Fruit fly (Drosophila melanogaster) whole organism, adult: ENCODE measurements around the gene CG8813.

ENCODE experiments used
- CG11617 ChIP-seq: fragments of 200-800 bp; sonication (Bioruptor generic); optimal IDR thresholded peaks from 2 replicates; lab custom pipeline; 2017; ENCODE audit warnings: mild to moderate bottlenecking, missing biosample characterization, missing genetic modification reagents, missing genetic modification characterization
- CG12768 ChIP-seq: fragments of 200-800 bp; sonication (Bioruptor generic); optimal IDR thresholded peaks from 2 replicates; lab custom pipeline; 2017; ENCODE audit warnings: missing biosample characterization, missing genetic modification characterization, mild to moderate bottlenecking, moderate library complexity, missing genetic modification reagents
- CG14711 ChIP-seq: fragments of 200-800 bp; sonication (Bioruptor generic); optimal IDR thresholded peaks from 2 replicates; lab custom pipeline; 2018; ENCODE audit warnings: missing biosample characterization, mild to moderate bottlenecking, missing genetic modification characterization, moderate library complexity
- CG1620 ChIP-seq: fragments of 200-800 bp; sonication (Bioruptor generic); optimal IDR thresholded peaks from 2 replicates; lab custom pipeline; 2016; ENCODE audit warnings: missing biosample characterization, missing genetic modification characterization
- CG33017 ChIP-seq: fragments of 200-800 bp; sonication (Bioruptor generic); optimal IDR thresholded peaks from 2 replicates; lab custom pipeline; 2018; ENCODE audit warnings: missing biosample characterization, mild to moderate bottlenecking, missing genetic modification characterization, moderate library complexity
- CG5204 ChIP-seq: fragments of 200-800 bp; sonication (Bioruptor generic); optimal IDR thresholded peaks from 2 replicates; lab custom pipeline; 2016; ENCODE audit warnings: missing biosample characterization, missing genetic modification characterization
- CG7045 ChIP-seq: fragments of 200-800 bp; sonication (Bioruptor generic); optimal IDR thresholded peaks from 2 replicates; lab custom pipeline; 2017; ENCODE audit warnings: missing biosample characterization, mild to moderate bottlenecking, missing genetic modification characterization
- CG7101 ChIP-seq: fragments of 200-800 bp; sonication (Bioruptor generic); optimal IDR thresholded peaks from 2 replicates; lab custom pipeline; 2018; ENCODE audit warnings: missing biosample characterization, mild to moderate bottlenecking, missing genetic modification characterization, moderate library complexity
- Clk ChIP-seq: fragments of 200-800 bp; sonication (Bioruptor generic); optimal IDR thresholded peaks from 2 replicates; lab custom pipeline; 2017; ENCODE audit warnings: missing biosample characterization, missing genetic modification characterization
- Crg-1 ChIP-seq: fragments of 200-800 bp; sonication (Bioruptor generic); optimal IDR thresholded peaks from 2 replicates; lab custom pipeline; 2016; ENCODE audit warnings: missing biosample characterization, missing genetic modification characterization
- Hr96 ChIP-seq: fragments of 200-800 bp; sonication (Bioruptor generic); optimal IDR thresholded peaks from 2 replicates; lab custom pipeline; 2016; ENCODE audit warnings: missing biosample characterization, missing genetic modification characterization
- Mnt ChIP-seq: fragments of 200-800 bp; sonication (Bioruptor generic); optimal IDR thresholded peaks from 2 replicates; lab custom pipeline; 2016; ENCODE audit warnings: missing biosample characterization, mild to moderate bottlenecking, missing genetic modification characterization
- bab1 ChIP-seq: fragments of 200-800 bp; sonication (Bioruptor generic); optimal IDR thresholded peaks from 3 replicates; lab custom pipeline; 2019; ENCODE audit warnings: missing biosample characterization, mild to moderate bottlenecking, missing genetic modification characterization, moderate library complexity
- cic ChIP-seq: fragments of 200-800 bp; sonication (Bioruptor generic); optimal IDR thresholded peaks from 2 replicates; lab custom pipeline; 2017; ENCODE audit warnings: missing biosample characterization, mild to moderate bottlenecking, missing genetic modification characterization, moderate library complexity
- cnc ChIP-seq, 2 experiments: fragments of >200 bp; optimal IDR thresholded peaks; 2 replicates each; lab custom pipeline; 2017
- kay ChIP-seq: fragments of 200-800 bp; sonication (Bioruptor generic); peaks from one replicate; lab custom pipeline; 2016; ENCODE audit warnings: missing biosample characterization, missing genetic modification characterization, borderline replicate concordance
- ovo ChIP-seq: fragments of 200-800 bp; sonication (Bioruptor generic); optimal IDR thresholded peaks from 2 replicates; lab custom pipeline; 2016; ENCODE audit warnings: missing biosample characterization, missing genetic modification characterization
- pad ChIP-seq: fragments of 200-800 bp; sonication (Bioruptor generic); optimal IDR thresholded peaks from 3 replicates; lab custom pipeline; 2017; ENCODE audit warnings: missing biosample characterization, missing genetic modification characterization, mild to moderate bottlenecking, moderate library complexity, missing genetic modification reagents
- tj ChIP-seq: fragments of 200-800 bp; sonication (Bioruptor generic); optimal IDR thresholded peaks from 3 replicates; lab custom pipeline; 2017; ENCODE audit warnings: missing biosample characterization, mild to moderate bottlenecking, missing genetic modification characterization, moderate library complexity
- toe ChIP-seq: fragments of 200-800 bp; sonication (Bioruptor generic); optimal IDR thresholded peaks from 2 replicates; lab custom pipeline; 2016; ENCODE audit warnings: missing biosample characterization, missing genetic modification characterization

CG8813 gene

dm6 chr2L:2897710-2898109 is 28.3 kb downstream of the CG8813 start:
- TF ChIP-seq CG7101 = no peak
- no peak for TF ChIP-seq Crg-1 (GFP tag; lab: Kevin White, UChicago)
- TF ChIP-seq CG7045 (GFP tag; lab: Kevin White, UChicago) = no peak
- TF ChIP-seq cic = no peak
- no peak for TF ChIP-seq kay
- no peak for TF ChIP-seq bab1 (GFP tag; lab: Kevin White, UChicago)
- TF ChIP-seq CG33017 = no peak
- TF ChIP-seq CG5204 = no peak
- no peak for TF ChIP-seq Mnt (GFP tag; lab: Kevin White, UChicago)
- no peak for TF ChIP-seq Clk
- TF ChIP-seq CG14711 (tag; lab: Kevin White, UChicago) = no peak
- no peak for TF ChIP-seq CG11617 (GFP tag; lab: Kevin White, UChicago)
- TF ChIP-seq CG12768 (GFP tag; lab: Kevin White, UChicago) = no peak
- TF ChIP-seq CG1620 (GFP tag; lab: Kevin White, UChicago) = no peak
- TF ChIP-seq toe = no peak
- no peak for TF ChIP-seq tj
- no peak for TF ChIP-seq cnc (optimal IDR thresholded peaks at IDR 0.05; lab: Kevin White, UChicago)

- no peak for TF ChIP-seq CG14711 (tag; lab: Kevin White, UChicago)
- no peak for TF ChIP-seq cnc (optimal IDR thresholded peaks at IDR 0.05; lab: Kevin White, UChicago)
- TF ChIP-seq kay = no peak
- no peak for TF ChIP-seq tj
- TF ChIP-seq CG7045 (GFP tag; lab: Kevin White, UChicago) = no peak
- TF ChIP-seq CG33017 = no peak
- TF ChIP-seq Crg-1 (GFP tag; lab: Kevin White, UChicago) = no peak
- no peak for TF ChIP-seq Mnt (GFP tag; lab: Kevin White, UChicago)
- no peak for TF ChIP-seq CG7101
These were observed 28.8 kb downstream of the CG8813 start for dm6 chr2L:2898247-2898646.

dm6 chr2L:2900392-2901028 is 31.1 kb downstream of the CG8813 start:
- TF ChIP-seq CG7045 (GFP tag; lab: Kevin White, UChicago) (no peak), toe (no peak), ovo (no peak), Crg-1 (GFP tag; lab: Kevin White, UChicago) (no peak), Hr96 (GFP tag; lab: Kevin White, UChicago) (no peak), Clk (peak; percentile 3), bab1 (GFP tag; lab: Kevin White, UChicago) (no peak), cic (peak; percentile 62), cnc (optimal IDR thresholded peaks at IDR 0.05; lab: Kevin White, UChicago) (no peak), CG12768 (GFP tag; lab: Kevin White, UChicago) (peak; percentile 31), tj (peak; percentile 84), Mnt (GFP tag; lab: Kevin White, UChicago) (peak; percentile 3), CG5204 (no peak), CG33017 (no peak), CG11617 (GFP tag; lab: Kevin White, UChicago) (no peak)

- TF ChIP-seq bab1 (GFP tag; lab: Kevin White, UChicago) = no peak
- no peak for TF ChIP-seq cnc (optimal IDR thresholded peaks at IDR 0.05; lab: Kevin White, UChicago)
- TF ChIP-seq Crg-1 (GFP tag; lab: Kevin White, UChicago) = no peak
- TF ChIP-seq cic = no peak
- TF ChIP-seq CG11617 (GFP tag; lab: Kevin White, UChicago) = no peak
- no peak for TF ChIP-seq toe
- TF ChIP-seq pad (GFP tag; lab: Kevin White, UChicago) = no peak
- TF ChIP-seq CG7101 = no peak
- no peak for TF ChIP-seq ovo
- no peak for TF ChIP-seq kay
- no peak for TF ChIP-seq CG5204
These were observed 32.0 kb downstream of the CG8813 start for dm6 chr2L:2901445-2901844.

- TF ChIP-seq Mnt (GFP tag; lab: Kevin White, UChicago) = no peak
- no peak for TF ChIP-seq kay
- TF ChIP-seq tj = no peak
- no peak for TF ChIP-seq Hr96 (GFP tag; lab: Kevin White, UChicago)
- TF ChIP-seq bab1 (GFP tag; lab: Kevin White, UChicago) = no peak
- TF ChIP-seq Clk = no peak
- no peak for TF ChIP-seq CG7101
- TF ChIP-seq CG12768 (GFP tag; lab: Kevin White, UChicago) = no peak
- no peak for TF ChIP-seq CG5204
- no peak for TF ChIP-seq cnc (optimal IDR thresholded peaks at IDR 0.05; lab: Kevin White, UChicago)
- TF ChIP-seq ovo = no peak
These were observed 34.2 kb downstream of the CG8813 start for dm6 chr2L:2903649-2904048.

- TF ChIP-seq tj (peak; percentile 93), CG33017 (no peak), CG11617 (GFP tag; lab: Kevin White, UChicago) (no peak), cnc (optimal IDR thresholded peaks at IDR 0.05; lab: Kevin White, UChicago) (no peak), ovo (peak; percentile 11)
These were observed 35.0 kb downstream of the CG8813 start for dm6 chr2L:2904316-2905050.

dm6 chr2L:2905051-2905446 is 35.6 kb downstream of the CG8813 start:
- peak; percentile 69 for TF ChIP-seq tj
- peak; percentile 65 for TF ChIP-seq CG7101
- peak; percentile 68 for TF ChIP-seq CG14711 (tag; lab: Kevin White, UChicago)
- TF ChIP-seq CG33017 = peak; percentile 42
- no peak for TF ChIP-seq CG12768 (GFP tag; lab: Kevin White, UChicago)
- TF ChIP-seq CG1620 (GFP tag; lab: Kevin White, UChicago) = no peak
- peak; percentile 92 for TF ChIP-seq bab1 (GFP tag; lab: Kevin White, UChicago)
- no peak for TF ChIP-seq cic
